Worm (Caenorhabditis elegans) whole organism, L3 larva: ENCODE measurements around the gene nlp-36.
A peak's percentile ranks its signal among the peaks of the same experiment; 100 is the strongest.

Experiments
- ZK546.5 ChIP-seq: sonication (generic microtip); optimal IDR thresholded peaks from 2 replicates; lab custom pipeline; 2017; ENCODE audit warnings: missing biosample characterization, missing genetic modification characterization
- aly-2 ChIP-seq: fragments of 150-350 bp; optimal IDR thresholded peaks from 2 replicates; lab custom pipeline; 2014; ENCODE audit warnings: missing biosample characterization, missing genetic modification characterization
- ama-1 ChIP-seq: fragments of 150-350 bp; optimal IDR thresholded peaks from 2 replicates; lab custom pipeline; 2018
- ceh-16 ChIP-seq: sonication (generic microtip); optimal IDR thresholded peaks from 2 replicates; lab custom pipeline; 2017; ENCODE audit warnings: missing biosample characterization, missing genetic modification characterization
- ceh-28 ChIP-seq: fragments of 150-350 bp; optimal IDR thresholded peaks from 2 replicates; lab custom pipeline; 2014; ENCODE audit warnings: missing biosample characterization, missing genetic modification reagents, missing genetic modification characterization
- ceh-82 ChIP-seq: fragments of 150-350 bp; optimal IDR thresholded peaks from 2 replicates; lab custom pipeline; 2014; ENCODE audit warnings: missing biosample characterization, missing genetic modification characterization
- ceh-9 ChIP-seq: sonication (generic microtip); optimal IDR thresholded peaks from 2 replicates; lab custom pipeline; 2018; ENCODE audit warnings: missing biosample characterization, missing genetic modification characterization
- egl-27 ChIP-seq: sonication (generic microtip); optimal IDR thresholded peaks from 4 replicates; lab custom pipeline; 2017; ENCODE audit warnings: missing biosample characterization, missing genetic modification reagents, missing genetic modification characterization
- elt-1 ChIP-seq: fragments of 150-350 bp; optimal IDR thresholded peaks from 2 replicates; lab custom pipeline; 2014; ENCODE audit warnings: missing biosample characterization, missing genetic modification characterization
- elt-2 ChIP-seq: sonication (generic microtip); optimal IDR thresholded peaks from 2 replicates; lab custom pipeline; 2016; ENCODE audit warnings: missing genetic modification reagents, mild to moderate bottlenecking, missing genetic modification characterization, missing compliant biosample characterization
- elt-3 ChIP-seq, 3 experiments: fragments of 150-350 bp in 1 of 3; sonication (generic microtip) in 2 of 3; optimal IDR thresholded peaks; 2 replicates in 2 of 3; 4 replicates in 1 of 3; lab custom pipeline; 2014 to 2017; ENCODE audit warnings: missing biosample characterization in 3 of 3, missing genetic modification characterization in 3 of 3
- fkh-10 ChIP-seq: sonication (generic microtip); optimal IDR thresholded peaks from 2 replicates; lab custom pipeline; 2017; ENCODE audit warnings: missing biosample characterization, missing genetic modification reagents, missing genetic modification characterization
- fkh-2 ChIP-seq: fragments of 150-350 bp; optimal IDR thresholded peaks from 2 replicates; lab custom pipeline; 2014; ENCODE audit warnings: missing biosample characterization, missing genetic modification reagents, missing genetic modification characterization
- hmg-11 ChIP-seq: sonication (generic microtip); optimal IDR thresholded peaks from 2 replicates; lab custom pipeline; 2016; ENCODE audit warnings: missing genetic modification characterization, missing compliant biosample characterization
- jun-1 ChIP-seq: fragments of 150-350 bp; optimal IDR thresholded peaks from 2 replicates; lab custom pipeline; 2014; ENCODE audit warnings: missing biosample characterization, missing genetic modification reagents, missing genetic modification characterization
- lin-15B ChIP-seq: fragments of 150-350 bp; optimal IDR thresholded peaks from 2 replicates; lab custom pipeline; 2014; ENCODE audit warnings: missing biosample characterization, missing genetic modification characterization
- lin-39 ChIP-seq: fragments of 150-350 bp; optimal IDR thresholded peaks from 2 replicates; lab custom pipeline; 2018; ENCODE audit warnings: missing biosample characterization, missing genetic modification reagents, missing genetic modification characterization
- mml-1 ChIP-seq: fragments of 150-350 bp; sonication (generic microtip); optimal IDR thresholded peaks from 3 replicates; lab custom pipeline; 2014; ENCODE audit warnings: missing biosample characterization, missing genetic modification characterization
- nfya-1 ChIP-seq: sonication (generic microtip); optimal IDR thresholded peaks from 2 replicates; lab custom pipeline; 2017; ENCODE audit warnings: missing genetic modification characterization, mild to moderate bottlenecking, missing compliant biosample characterization, antibody characterized with exemption, moderate library complexity; ENCODE audit not compliant: insufficient read depth
- nhr-11 ChIP-seq: fragments of 150-350 bp; optimal IDR thresholded peaks from 2 replicates; lab custom pipeline; 2014; ENCODE audit warnings: missing biosample characterization, missing genetic modification characterization
- nhr-12 ChIP-seq: fragments of 150-350 bp; optimal IDR thresholded peaks from 2 replicates; lab custom pipeline; 2014; ENCODE audit warnings: missing biosample characterization, missing genetic modification characterization
- nhr-23 ChIP-seq: fragments of 150-350 bp; optimal IDR thresholded peaks from 2 replicates; lab custom pipeline; 2014; ENCODE audit warnings: missing biosample characterization, missing genetic modification reagents, missing genetic modification characterization
- nhr-237 ChIP-seq: fragments of 150-350 bp; optimal IDR thresholded peaks from 2 replicates; lab custom pipeline; 2014; ENCODE audit warnings: missing biosample characterization, missing genetic modification characterization
- nhr-25 ChIP-seq: sonication (generic microtip); optimal IDR thresholded peaks from 2 replicates; lab custom pipeline; 2017; ENCODE audit warnings: missing biosample characterization, missing genetic modification characterization
- nhr-28 ChIP-seq: fragments of 150-350 bp; optimal IDR thresholded peaks from 2 replicates; lab custom pipeline; 2014; ENCODE audit warnings: missing biosample characterization, missing genetic modification characterization
- nhr-43 ChIP-seq: sonication (generic microtip); optimal IDR thresholded peaks from 2 replicates; lab custom pipeline; 2016; ENCODE audit warnings: mild to moderate bottlenecking, missing genetic modification characterization, missing compliant biosample characterization; ENCODE audit not compliant: poor library complexity, severe bottlenecking
- nhr-67 ChIP-seq: fragments of 150-350 bp; optimal IDR thresholded peaks from 2 replicates; lab custom pipeline; 2014; ENCODE audit warnings: missing biosample characterization, missing genetic modification characterization
- nhr-77 ChIP-seq: fragments of 150-350 bp; optimal IDR thresholded peaks from 2 replicates; lab custom pipeline; 2014; ENCODE audit warnings: missing biosample characterization, missing genetic modification characterization
- pha-4 ChIP-seq: fragments of 150-350 bp; optimal IDR thresholded peaks from 2 replicates; lab custom pipeline; 2014; ENCODE audit warnings: missing biosample characterization, missing genetic modification reagents, missing genetic modification characterization
- pqm-1 ChIP-seq: fragments of 150-350 bp; optimal IDR thresholded peaks from 2 replicates; lab custom pipeline; 2017; ENCODE audit warnings: missing biosample characterization, missing genetic modification characterization, inconsistent platforms
- skn-1 ChIP-seq: fragments of 150-350 bp; optimal IDR thresholded peaks from 2 replicates; lab custom pipeline; 2014; ENCODE audit warnings: missing biosample characterization, missing genetic modification characterization
- tbx-2 ChIP-seq: sonication (generic microtip); optimal IDR thresholded peaks from 2 replicates; lab custom pipeline; 2016; ENCODE audit warnings: mild to moderate bottlenecking, missing genetic modification characterization, missing compliant biosample characterization
- unc-62 ChIP-seq: fragments of 150-350 bp; sonication (generic microtip); optimal IDR thresholded peaks from 4 replicates; lab custom pipeline; 2014; ENCODE audit warnings: missing biosample characterization, missing genetic modification reagents, missing genetic modification characterization
- ztf-11 ChIP-seq: fragments of 150-350 bp; optimal IDR thresholded peaks from 2 replicates; lab custom pipeline; 2014; ENCODE audit warnings: missing biosample characterization, missing genetic modification characterization

nlp-36 gene

ce11 chrIII:9471996-9472395 lies 16.5 kb upstream of the nlp-36 start:
- TF ChIP-seq nhr-77 (tag; lab: Kevin White, UChicago) = no peak
- TF ChIP-seq aly-2 (tag; lab: Kevin White, UChicago) = no peak
- TF ChIP-seq nhr-11 (tag; lab: Kevin White, UChicago) = no peak
- TF ChIP-seq nhr-237 = no peak
- no peak for TF ChIP-seq nhr-28 (tag; lab: Kevin White, UChicago)
- TF ChIP-seq egl-27 (tag; lab: Kevin White, UChicago) = no peak
- TF ChIP-seq fkh-2 = no peak
- no peak for TF ChIP-seq nhr-25 (tag; lab: Kevin White, UChicago)
- no peak for TF ChIP-seq skn-1 (tag; lab: Kevin White, UChicago)
- TF ChIP-seq ceh-16 (tag; lab: Kevin White, UChicago) = no peak
- TF ChIP-seq hmg-11 (tag; lab: Kevin White, UChicago) = no peak

ce11 chrIII:9472464-9472863 lies 16.1 kb upstream of the nlp-36 start:
- peak; percentile 44 for TF ChIP-seq elt-2 (tag; lab: Kevin White, UChicago)
- no peak for TF ChIP-seq fkh-10 (GFP tag; lab: Kevin White, UChicago)

ce11 chrIII:9474501-9474900 lies 14.0 kb upstream of the nlp-36 start:
- no peak for TF ChIP-seq egl-27 (tag; lab: Kevin White, UChicago)
- no peak for TF ChIP-seq ZK546.5 (tag; lab: Kevin White, UChicago)
- no peak for TF ChIP-seq nhr-237
- TF ChIP-seq tbx-2 = no peak
- no peak for TF ChIP-seq nhr-28 (tag; lab: Kevin White, UChicago)
- no peak for TF ChIP-seq ceh-28
- TF ChIP-seq nhr-23 (tag; lab: Kevin White, UChicago) = no peak
- no peak for TF ChIP-seq ama-1
- no peak for TF ChIP-seq pha-4
- no peak for TF ChIP-seq elt-1 (tag; lab: Kevin White, UChicago)
- no peak for TF ChIP-seq hmg-11 (tag; lab: Kevin White, UChicago)
- TF ChIP-seq unc-62 (GFP tag; lab: Kevin White, UChicago) = no peak
- TF ChIP-seq elt-3 (tag; optimal IDR thresholded peaks at IDR 0.05; lab: Kevin White, UChicago) = no peak
- peak; percentile 85 for TF ChIP-seq jun-1 (tag; lab: Kevin White, UChicago)
- TF ChIP-seq ztf-11 = no peak
- no peak for TF ChIP-seq ceh-82
- TF ChIP-seq pqm-1 (tag; lab: Kevin White, UChicago) = peak; percentile 20
- TF ChIP-seq elt-2 (tag; lab: Kevin White, UChicago) = peak; percentile 77
- TF ChIP-seq ceh-16 (tag; lab: Kevin White, UChicago) = no peak

- TF ChIP-seq mml-1 (no peak), fkh-10 (GFP tag; lab: Kevin White, UChicago) (no peak), pqm-1 (tag; lab: Kevin White, UChicago) (peak; percentile 17), lin-39 (tag; lab: Kevin White, UChicago) (no peak), elt-2 (tag; lab: Kevin White, UChicago) (peak; percentile 18), nhr-25 (tag; lab: Kevin White, UChicago) (no peak)
These were observed 12.0 kb upstream of the nlp-36 start for ce11 chrIII:9476564-9476963.

ce11 chrIII:9482423-9482993 lies 6.0 kb upstream of the nlp-36 start:
- TF ChIP-seq nhr-25 (tag; lab: Kevin White, UChicago) (peak; percentile 53), nhr-43 (tag; lab: Kevin White, UChicago) (no peak), ceh-9 (no peak), pha-4 (peak; percentile 18)

- TF ChIP-seq nhr-237 (no peak), ceh-16 (tag; lab: Kevin White, UChicago) (no peak), egl-27 (tag; lab: Kevin White, UChicago) (no peak), nhr-67 (tag; lab: Kevin White, UChicago) (no peak), nfya-1 (tag; lab: Kevin White, UChicago) (peak; percentile 65), jun-1 (tag; lab: Kevin White, UChicago) (no peak), nhr-12 (tag; lab: Kevin White, UChicago) (no peak), lin-39 (tag; lab: Kevin White, UChicago) (peak; percentile 0), mml-1 (no peak), unc-62 (GFP tag; lab: Kevin White, UChicago) (no peak), lin-15B (peak; percentile 57)
These were observed 4.8 kb upstream of the nlp-36 start for ce11 chrIII:9483716-9484115.
